Fruit fly (Drosophila melanogaster): Measurements from ENCODE around the gene Pldn.

Pldn gene

DNA sequence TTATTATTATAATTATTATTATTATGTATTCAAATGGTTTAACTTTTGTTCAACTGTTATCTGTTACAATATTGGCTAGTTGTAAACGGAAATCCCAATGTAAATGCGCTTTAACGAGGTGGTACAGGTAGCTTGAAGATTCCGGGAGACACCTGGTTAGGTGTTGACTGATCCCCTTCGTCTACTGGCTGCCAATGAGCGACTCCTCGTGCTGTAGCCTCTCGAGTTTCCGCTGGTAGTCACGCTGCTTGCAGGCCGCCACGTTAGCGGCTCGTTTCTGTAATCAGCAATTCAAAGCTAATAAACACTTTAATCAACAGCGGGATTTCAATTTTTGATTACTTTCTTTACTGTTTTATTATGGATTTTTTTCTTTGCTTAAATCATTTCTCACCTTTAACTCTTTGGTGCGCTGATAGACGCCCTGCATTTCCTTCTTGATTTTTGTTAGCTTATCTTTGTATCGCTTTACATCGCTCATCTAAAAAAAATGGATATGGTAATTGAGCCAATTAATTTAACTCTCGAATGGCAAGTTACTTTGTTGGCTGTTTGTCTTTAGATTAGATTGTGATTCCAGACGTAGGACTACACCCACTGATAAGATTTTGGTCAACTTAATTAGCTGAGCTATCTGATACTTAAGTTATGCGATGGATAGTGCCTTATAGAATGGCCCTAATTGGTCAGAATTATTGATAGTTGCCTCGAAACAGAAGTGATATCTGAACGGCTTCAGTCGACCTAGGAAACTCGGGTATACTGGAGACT, 1.2 kb downstream of the Pldn start:
- TF ChIP-seq ttk (optimal IDR thresholded peaks at IDR 0.05) (no peak), insv (optimal IDR thresholded peaks at IDR 0.05) (no peak), Sin3A (optimal IDR thresholded peaks at IDR 0.05) (no peak)

- TF ChIP-seq h (optimal IDR thresholded peaks at IDR 0.05) = no peak
- TF ChIP-seq ttk (optimal IDR thresholded peaks at IDR 0.05) = no peak
- TF ChIP-seq psq (optimal IDR thresholded peaks at IDR 0.05) = no peak
- TF ChIP-seq insv (optimal IDR thresholded peaks at IDR 0.05) = no peak
- TF ChIP-seq Sin3A (optimal IDR thresholded peaks at IDR 0.05) = no peak
- TF ChIP-seq Myc (optimal IDR thresholded peaks at IDR 0.05) = no peak
Measured at dm6 chr3L:11685876-11686275, 5.3 kb downstream of the Pldn start.

DNA sequence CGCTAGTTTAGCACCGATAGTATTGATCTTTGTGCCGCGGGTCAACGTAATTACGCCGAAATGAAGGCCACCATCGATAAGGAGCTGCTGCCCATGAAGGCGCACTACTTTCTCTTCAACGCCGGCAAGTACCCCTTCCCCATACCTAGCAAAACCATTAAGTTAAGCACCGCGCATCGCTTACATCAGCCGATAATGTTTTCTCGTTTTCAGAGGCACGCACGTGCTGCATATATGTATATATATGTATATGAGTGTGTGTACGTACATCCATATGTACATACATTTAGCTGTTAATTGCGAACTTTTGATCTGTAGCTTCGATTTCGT, 6.7 kb downstream of the Pldn start:
- TF ChIP-seq h (optimal IDR thresholded peaks at IDR 0.05) (no peak), Myc (optimal IDR thresholded peaks at IDR 0.05) (no peak), Sin3A (optimal IDR thresholded peaks at IDR 0.05) (no peak), insv (optimal IDR thresholded peaks at IDR 0.05) (no peak), psq (optimal IDR thresholded peaks at IDR 0.05) (no peak), ttk (optimal IDR thresholded peaks at IDR 0.05) (no peak)

dm6 chr3L:11683819-11684521, 7.2 kb downstream of the Pldn start, which contains the start of gene Sugb:
TSS of gene Sugb (plus strand) at chr3L:11683980.
- TF ChIP-seq psq (optimal IDR thresholded peaks at IDR 0.05) (no peak), Sin3A (optimal IDR thresholded peaks at IDR 0.05) (no peak), Myc (optimal IDR thresholded peaks at IDR 0.05) (no peak), insv (optimal IDR thresholded peaks at IDR 0.05) (no peak), ttk (optimal IDR thresholded peaks at IDR 0.05) (no peak), h (optimal IDR thresholded peaks at IDR 0.05) (no peak)

DNA sequence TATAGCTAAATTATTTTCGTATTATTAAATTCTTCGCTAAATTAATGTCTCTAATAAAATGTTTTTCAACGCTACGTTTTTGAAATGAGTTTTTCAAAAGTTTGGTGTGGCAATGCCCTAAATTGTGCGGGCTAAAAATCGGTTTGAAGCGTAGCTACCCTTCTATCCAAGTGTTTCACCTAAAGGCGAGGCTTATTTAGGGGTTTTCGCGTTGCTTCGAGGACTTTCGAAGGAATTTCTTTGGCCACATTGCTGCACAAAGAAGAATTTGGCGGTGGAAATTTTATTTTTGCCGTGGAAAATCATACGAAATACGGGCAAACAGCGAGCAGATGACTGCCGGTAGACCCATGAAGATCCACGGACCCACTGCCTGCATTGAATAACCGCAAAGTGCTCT, 9.4 kb downstream of the Pldn start, which contains the start of gene TfIIEalpha:
Gene TfIIEalpha, plus strand, starts transcription at position 245 of the 400 bp plus-strand sequence.
- TF ChIP-seq psq (optimal IDR thresholded peaks at IDR 0.05) (no peak), insv (optimal IDR thresholded peaks at IDR 0.05) (no peak), ttk (optimal IDR thresholded peaks at IDR 0.05) (no peak), Myc (optimal IDR thresholded peaks at IDR 0.05) (no peak), Sin3A (optimal IDR thresholded peaks at IDR 0.05) (no peak), h (optimal IDR thresholded peaks at IDR 0.05) (no peak)

DNA sequence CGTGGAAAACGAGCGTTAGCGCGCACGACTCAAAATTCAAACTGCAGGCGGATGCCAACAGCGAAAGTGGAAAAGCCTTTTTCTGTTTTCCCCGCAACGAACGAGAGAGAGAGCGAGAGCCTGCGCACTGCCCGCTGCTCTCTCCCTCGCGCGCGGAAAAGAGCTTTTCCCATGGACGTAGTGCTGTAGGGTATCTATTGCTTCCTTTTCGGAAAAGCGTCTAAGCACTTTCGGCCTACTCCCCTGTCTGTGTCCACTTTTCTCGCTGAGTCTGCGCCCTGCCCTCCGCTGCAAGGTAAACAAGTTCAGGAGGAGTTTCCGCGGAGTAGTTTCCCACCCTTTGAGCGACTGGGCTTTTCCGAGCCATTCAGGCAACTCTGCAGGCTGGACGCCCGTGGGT, 10.9 kb downstream of the Pldn start, which contains the start of gene CG32085:
Gene CG32085, minus strand, starts transcription at position 47 of the 400 bp plus-strand sequence.
- TF ChIP-seq Sin3A (optimal IDR thresholded peaks at IDR 0.05) = no peak
- no peak for TF ChIP-seq insv (optimal IDR thresholded peaks at IDR 0.05)
- TF ChIP-seq ttk (optimal IDR thresholded peaks at IDR 0.05) = no peak
- no peak for TF ChIP-seq psq (optimal IDR thresholded peaks at IDR 0.05)
- TF ChIP-seq Myc (optimal IDR thresholded peaks at IDR 0.05) = no peak

- TF ChIP-seq h (optimal IDR thresholded peaks at IDR 0.05) (no peak), psq (optimal IDR thresholded peaks at IDR 0.05) (no peak), insv (optimal IDR thresholded peaks at IDR 0.05) (no peak), ttk (optimal IDR thresholded peaks at IDR 0.05) (no peak), Sin3A (optimal IDR thresholded peaks at IDR 0.05) (no peak), Myc (optimal IDR thresholded peaks at IDR 0.05) (no peak)
Measured at dm6 chr3L:11678313-11678817, 12.8 kb downstream of the Pldn start.

DNA sequence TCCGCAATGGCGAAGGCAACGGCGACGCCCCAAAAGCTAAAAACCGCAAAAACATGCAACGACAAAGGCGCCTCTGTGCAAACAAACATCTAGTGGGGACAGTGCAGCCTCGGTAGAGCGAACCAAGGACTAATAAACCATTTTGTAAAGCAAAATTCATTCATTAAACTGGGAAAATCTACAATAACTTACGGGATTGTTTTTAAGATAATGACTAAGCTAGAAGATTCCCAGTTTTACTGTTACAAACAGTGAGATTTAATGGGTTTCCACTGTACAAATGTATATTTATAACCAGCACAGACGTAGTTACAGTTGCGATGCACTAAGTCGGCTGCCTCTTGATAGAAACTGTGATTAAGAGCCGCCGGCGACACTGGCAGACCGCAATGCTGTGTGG, 35.0 kb downstream of the Pldn start:
- TF ChIP-seq psq (optimal IDR thresholded peaks at IDR 0.05) (no peak), ttk (optimal IDR thresholded peaks at IDR 0.05) (no peak), Myc (optimal IDR thresholded peaks at IDR 0.05) (no peak), h (optimal IDR thresholded peaks at IDR 0.05) (no peak), Sin3A (optimal IDR thresholded peaks at IDR 0.05) (no peak), insv (optimal IDR thresholded peaks at IDR 0.05) (no peak)

dm6 chr3L:11648410-11648809, 42.8 kb downstream of the Pldn start, which contains the start of the genes RIOK1 and Polr3H:
TSS of gene RIOK1 (minus strand) at chr3L:11648474.
TSS of gene Polr3H (plus strand) at chr3L:11648756.
- TF ChIP-seq psq (optimal IDR thresholded peaks at IDR 0.05) (no peak), insv (optimal IDR thresholded peaks at IDR 0.05) (no peak), ttk (optimal IDR thresholded peaks at IDR 0.05) (no peak), h (optimal IDR thresholded peaks at IDR 0.05) (no peak), Myc (optimal IDR thresholded peaks at IDR 0.05) (no peak), Sin3A (optimal IDR thresholded peaks at IDR 0.05) (no peak)

- no peak for TF ChIP-seq Sin3A (optimal IDR thresholded peaks at IDR 0.05)
- no peak for TF ChIP-seq psq (optimal IDR thresholded peaks at IDR 0.05)
- TF ChIP-seq ttk (optimal IDR thresholded peaks at IDR 0.05) = no peak
- TF ChIP-seq Myc (optimal IDR thresholded peaks at IDR 0.05) = no peak
- TF ChIP-seq h (optimal IDR thresholded peaks at IDR 0.05) = no peak
- TF ChIP-seq insv (optimal IDR thresholded peaks at IDR 0.05) = no peak
Measured at dm6 chr3L:11645933-11646332, 45.3 kb downstream of the Pldn start, which contains the start of gene CG6071. TSS of gene CG6071 (minus strand) at chr3L:11646033.
